Fruit fly (Drosophila melanogaster): Measurements from ENCODE around the gene CG5916.

CG5916 gene

dm6 chr3R:16186791-16187681 is 40.2 kb downstream of the CG5916 start, which contains the start of gene sra (continued):
- TF ChIP-seq CG10979 (tag; optimal IDR thresholded peaks at IDR 0.05) (peak; percentile 13), CG7786 (GFP tag; optimal IDR thresholded peaks at IDR 0.05) (peak; percentile 32), BEAF-32 (GFP tag; optimal IDR thresholded peaks at IDR 0.05) (peak; percentile 94), tna (GFP tag; IDR thresholded peaks at IDR 0.05; ENCODE audit: partially characterized antibody) (peak; percentile 95), CG14710 (tag; optimal IDR thresholded peaks at IDR 0.05) (peak; percentile 56), HLH4C (GFP tag; IDR thresholded peaks at IDR 0.05; ENCODE audit: partially characterized antibody) (peak; percentile 98), sqz (GFP tag; optimal IDR thresholded peaks at IDR 0.05) (no peak), B-H1 (GFP tag; IDR thresholded peaks at IDR 0.05) (no peak), CG12744 (GFP tag; optimal IDR thresholded peaks at IDR 0.05) (peak; percentile 2), Nf-YC (tag; optimal IDR thresholded peaks at IDR 0.05) (peak; percentile 56), Sox100B (GFP tag; optimal IDR thresholded peaks at IDR 0.05) (no peak), CrebB (tag; optimal IDR thresholded peaks at IDR 0.05) (peak; percentile 30), CG14667 (GFP tag; IDR thresholded peaks at IDR 0.05) (no peak), zen (tag; optimal IDR thresholded peaks at IDR 0.05) (no peak), Spps (tag; optimal IDR thresholded peaks at IDR 0.05) (no peak), pros (GFP tag; optimal IDR thresholded peaks at IDR 0.05) (no peak), lilli (GFP tag; optimal IDR thresholded peaks at IDR 0.05) (peak; percentile 37), bbx (GFP tag; IDR thresholded peaks at IDR 0.05; ENCODE audit: partially characterized antibody) (peak; percentile 98), unpg (GFP tag; optimal IDR thresholded peaks at IDR 0.05) (peak; percentile 13), CG7357 (GFP tag; IDR thresholded peaks at IDR 0.05) (0 out of 3 replicates have a peak, but pooled peaks have one; percentile 5), Dad (GFP tag; optimal IDR thresholded peaks at IDR 0.05) (peak; percentile 44), Hey (tag; optimal IDR thresholded peaks at IDR 0.05) (no peak), CG6175 (GFP tag; IDR thresholded peaks at IDR 0.05) (no peak), CG8944 (GFP tag; optimal IDR thresholded peaks at IDR 0.05) (no peak), hb (GFP tag; IDR thresholded peaks at IDR 0.05; ENCODE audit: partially characterized antibody) (peak; percentile 96), CG3847 (GFP tag; IDR thresholded peaks at IDR 0.05) (peak; percentile 59; the same call in 1 of the 2 replicates), D (optimal IDR thresholded peaks at IDR 0.05) (no peak), D (GFP tag; optimal IDR thresholded peaks at IDR 0.05) (no peak), salm (tag; optimal IDR thresholded peaks at IDR 0.05) (no peak), croc (GFP tag; conservative IDR thresholded peaks at IDR 0.05) (no peak), wek (GFP tag; optimal IDR thresholded peaks at IDR 0.05) (peak; percentile 43), ttk (GFP tag; IDR thresholded peaks at IDR 0.05) (no peak), gcm2 (GFP tag; optimal IDR thresholded peaks at IDR 0.05) (peak; percentile 29), dpn (GFP tag; optimal IDR thresholded peaks at IDR 0.05) (peak; percentile 43 to 44), CG9609 (GFP tag; optimal IDR thresholded peaks at IDR 0.05) (no peak), onecut (GFP tag; IDR thresholded peaks at IDR 0.05) (no peak; the same call in 1 of the 2 replicates), CG12299 (tag; optimal IDR thresholded peaks at IDR 0.05) (peak; percentile 36), CG10565 (GFP tag; optimal IDR thresholded peaks at IDR 0.05) (no peak), Gsc (GFP tag; IDR thresholded peaks at IDR 0.05) (no peak), hkb (optimal IDR thresholded peaks at IDR 0.05) (peak; percentile 65), hkb (GFP tag; IDR thresholded peaks at IDR 0.05) (peak; percentile 18; the same call in 1 of the 2 replicates), da (GFP tag; optimal IDR thresholded peaks at IDR 0.05) (no peak), amos (GFP tag; IDR thresholded peaks at IDR 0.05; ENCODE audit: partially characterized antibody) (peak; percentile 98), CG11695 (GFP tag; IDR thresholded peaks at IDR 0.05) (no peak), zfh1 (GFP tag; IDR thresholded peaks at IDR 0.05) (no peak), maf-S (GFP tag; optimal IDR thresholded peaks at IDR 0.05) (peak; percentile 13), E2f2 (GFP tag; IDR thresholded peaks at IDR 0.05) (peak; percentile 32), NK7.1 (GFP tag; optimal IDR thresholded peaks at IDR 0.05) (no peak), lmd (GFP tag; IDR thresholded peaks at IDR 0.05) (no peak)
